ENCODE assay signal across 1 fruit fly cellular context in the genomic region with DNA sequence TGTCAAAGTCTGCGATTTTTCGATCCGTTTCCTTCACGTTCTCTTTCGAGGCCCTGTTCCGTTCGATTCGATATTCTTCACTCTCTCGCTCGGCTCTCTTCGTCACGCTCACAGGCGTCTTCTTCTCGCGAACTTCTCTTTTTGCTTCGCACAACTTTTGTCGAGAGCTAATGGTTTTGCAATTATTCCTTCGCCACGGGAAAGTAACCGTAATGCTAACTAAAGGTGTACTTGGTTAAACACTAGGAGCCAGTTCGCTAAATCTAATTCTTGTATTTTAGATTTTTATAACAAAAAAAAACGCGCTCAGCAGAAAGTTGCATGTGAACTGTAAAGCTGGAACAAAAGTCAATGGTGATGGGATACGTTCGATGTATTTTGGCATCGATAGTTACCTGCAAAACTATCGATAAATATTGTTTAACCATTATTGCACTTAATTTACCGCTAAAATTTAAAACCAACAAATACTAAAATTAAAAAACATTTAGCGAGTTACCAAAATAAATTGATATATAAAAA.
TF ChIP-seq lines count a peak whose summit lies in the region.

A gene (minus strand): TSS at position 355 of the 522 bp plus-strand sequence.

TF ChIP-seq in whole organism, embryonic, 481 proteins besides CTCF, POLR2A, EP300 and RAD21 (continued from another document and continues in another):
- TF ChIP-seq CG12659 (GFP tag; optimal IDR thresholded peaks at IDR 0.05; lab: Kevin White, UChicago) (peak; percentile 49), Spps (tag; optimal IDR thresholded peaks at IDR 0.05; lab: Kevin White, UChicago) (no peak), eyg (GFP tag; optimal IDR thresholded peaks at IDR 0.05; lab: Kevin White, UChicago) (no peak), stwl (tag; optimal IDR thresholded peaks at IDR 0.05; lab: Kevin White, UChicago) (no peak), so (GFP tag; IDR thresholded peaks at IDR 0.05; lab: Robert Waterston, UW) (no peak), ara (GFP tag; IDR thresholded peaks at IDR 0.05; lab: Robert Waterston, UW) (no peak), Rfx (GFP tag; IDR thresholded peaks at IDR 0.05; lab: Robert Waterston, UW) (peak; percentile 8; the same call in 1 of the 2 replicates), Dip2 (GFP tag; IDR thresholded peaks at IDR 0.05; lab: Robert Waterston, UW) (no peak), kah (GFP tag; optimal IDR thresholded peaks at IDR 0.05; lab: Kevin White, UChicago) (no peak), Awh (GFP tag; IDR thresholded peaks at IDR 0.05; lab: Robert Waterston, UW) (no peak), Eip74EF (GFP tag; optimal IDR thresholded peaks at IDR 0.05; lab: Kevin White, UChicago) (no peak), HLH3B (GFP tag; IDR thresholded peaks at IDR 0.05; lab: Robert Waterston, UW) (0 out of 2 replicates have a peak, but pooled peaks have one; percentile 7), CG12299 (tag; optimal IDR thresholded peaks at IDR 0.05; lab: Kevin White, UChicago) (no peak), Dp (GFP tag; optimal IDR thresholded peaks at IDR 0.05; lab: Kevin White, UChicago) (peak; percentile 80), CG3847 (GFP tag; IDR thresholded peaks at IDR 0.05; lab: Robert Waterston, UW) (no peak), lbe (GFP tag; optimal IDR thresholded peaks at IDR 0.05; lab: Kevin White, UChicago) (peak; percentile 44), tll (GFP tag; optimal IDR thresholded peaks at IDR 0.05; lab: Kevin White, UChicago) (peak in 1 of 2 experiments; percentile 67), CG7745 (tag; optimal IDR thresholded peaks at IDR 0.05; lab: Kevin White, UChicago) (no peak), Max (GFP tag; optimal IDR thresholded peaks at IDR 0.05; lab: Kevin White, UChicago) (no peak), CG17359 (tag; optimal IDR thresholded peaks at IDR 0.05; lab: Kevin White, UChicago) (no peak), CG12236 (GFP tag; optimal IDR thresholded peaks at IDR 0.05; lab: Kevin White, UChicago) (no peak), Xrp1 (GFP tag; IDR thresholded peaks at IDR 0.05; lab: Robert Waterston, UW) (no peak), CG42726 (GFP tag; IDR thresholded peaks at IDR 0.05; lab: Robert Waterston, UW; ENCODE audit: partially characterized antibody) (peak; percentile 75; the same call in 1 of the 2 replicates), Elba2 (GFP tag; optimal IDR thresholded peaks at IDR 0.05; lab: Kevin White, UChicago) (no peak), CG6175 (GFP tag; IDR thresholded peaks at IDR 0.05; lab: Robert Waterston, UW) (no peak), Doc3 (GFP tag; IDR thresholded peaks at IDR 0.05; lab: Robert Waterston, UW; ENCODE audit: partially characterized antibody) (peak; percentile 71), Dll (GFP tag; IDR thresholded peaks at IDR 0.05; lab: Robert Waterston, UW; ENCODE audit: partially characterized antibody) (peak; percentile 87), Atf6 (GFP tag; IDR thresholded peaks at IDR 0.05; lab: Robert Waterston, UW) (no peak), Dek (tag; optimal IDR thresholded peaks at IDR 0.05; lab: Kevin White, UChicago) (no peak), unc-4 (GFP tag; IDR thresholded peaks at IDR 0.05; lab: Robert Waterston, UW; ENCODE audit: partially characterized antibody) (peak; percentile 85), CG11093 (GFP tag; IDR thresholded peaks at IDR 0.05; lab: Robert Waterston, UW) (no peak), HmgZ (tag; optimal IDR thresholded peaks at IDR 0.05; lab: Kevin White, UChicago) (no peak), CG12155 (GFP tag; optimal IDR thresholded peaks at IDR 0.05; lab: Kevin White, UChicago) (no peak), Hey (tag; optimal IDR thresholded peaks at IDR 0.05; lab: Kevin White, UChicago) (no peak), CG17328 (GFP tag; IDR thresholded peaks at IDR 0.05; lab: Robert Waterston, UW) (no peak), sug (tag; optimal IDR thresholded peaks at IDR 0.05; lab: Kevin White, UChicago) (no peak), CG3726 (GFP tag; IDR thresholded peaks at IDR 0.05; lab: Robert Waterston, UW) (no peak), bab2 (GFP tag; optimal IDR thresholded peaks at IDR 0.05; lab: Kevin White, UChicago) (no peak), Dbx (GFP tag; IDR thresholded peaks at IDR 0.05; lab: Robert Waterston, UW) (no peak), prd (optimal IDR thresholded peaks at IDR 0.05; lab: Kevin White, UChicago) (no peak), prd (GFP tag; IDR thresholded peaks at IDR 0.05; lab: Robert Waterston, UW) (no peak), gsb-n (tag; optimal IDR thresholded peaks at IDR 0.05; lab: Kevin White, UChicago) (peak; percentile 18), CG15479 (GFP tag; optimal IDR thresholded peaks at IDR 0.05; lab: Kevin White, UChicago) (peak; percentile 25), CG17361 (GFP tag; IDR thresholded peaks at IDR 0.05; lab: Robert Waterston, UW) (no peak), CG10654 (GFP tag; optimal IDR thresholded peaks at IDR 0.05; lab: Kevin White, UChicago) (no peak), CG7963 (GFP tag; IDR thresholded peaks at IDR 0.05; lab: Robert Waterston, UW; ENCODE audit: partially characterized antibody) (peak; percentile 74), bbx (GFP tag; IDR thresholded peaks at IDR 0.05; lab: Robert Waterston, UW; ENCODE audit: partially characterized antibody) (peak; percentile 94), Nf-YC (tag; optimal IDR thresholded peaks at IDR 0.05; lab: Kevin White, UChicago) (no peak), ato (GFP tag; IDR thresholded peaks at IDR 0.05; lab: Robert Waterston, UW; ENCODE audit: partially characterized antibody) (peak; percentile 65), dan (GFP tag; IDR thresholded peaks at IDR 0.05; lab: Robert Waterston, UW) (no peak), salm (tag; optimal IDR thresholded peaks at IDR 0.05; lab: Kevin White, UChicago) (no peak), Med (GFP tag; lab: Kevin White, UChicago) (peak; percentile 77), CG6791 (GFP tag; IDR thresholded peaks at IDR 0.05; lab: Robert Waterston, UW; ENCODE audit: partially characterized antibody) (peak; percentile 91), CG15696 (tag; optimal IDR thresholded peaks at IDR 0.05; lab: Kevin White, UChicago) (no peak), ab (GFP tag; optimal IDR thresholded peaks at IDR 0.05; lab: Kevin White, UChicago) (no peak), Ssrp (tag; optimal IDR thresholded peaks at IDR 0.05; lab: Kevin White, UChicago) (no peak), CG6254 (GFP tag; optimal IDR thresholded peaks at IDR 0.05; lab: Kevin White, UChicago) (no peak), CG12391 (tag; optimal IDR thresholded peaks at IDR 0.05; lab: Kevin White, UChicago) (peak; percentile 11), chm (GFP tag; IDR thresholded peaks at IDR 0.05; lab: Robert Waterston, UW) (no peak), CG32532 (GFP tag; IDR thresholded peaks at IDR 0.05; lab: Robert Waterston, UW) (no peak; the same call in 1 of the 2 replicates), inv (GFP tag; IDR thresholded peaks at IDR 0.05; lab: Robert Waterston, UW; ENCODE audit: partially characterized antibody) (peak; percentile 74), vvl (GFP tag; IDR thresholded peaks at IDR 0.05; lab: Robert Waterston, UW) (peak; percentile 6; the same call in 1 of the 2 replicates), CG32772 (GFP tag; IDR thresholded peaks at IDR 0.05; lab: Robert Waterston, UW) (no peak), CG8089 (GFP tag; optimal IDR thresholded peaks at IDR 0.05; lab: Kevin White, UChicago) (no peak), gt (GFP tag; IDR thresholded peaks at IDR 0.05; lab: Robert Waterston, UW) (no peak), hbn (GFP tag; IDR thresholded peaks at IDR 0.05; lab: Robert Waterston, UW; ENCODE audit: partially characterized antibody) (peak; percentile 75), Hr51 (GFP tag; optimal IDR thresholded peaks at IDR 0.05; lab: Kevin White, UChicago) (no peak), NC2α (GFP tag; optimal IDR thresholded peaks at IDR 0.05; lab: Kevin White, UChicago) (no peak), Kr (GFP tag; optimal IDR thresholded peaks at IDR 0.05; lab: Kevin White, UChicago) (no peak), disco-r (GFP tag; optimal IDR thresholded peaks at IDR 0.05; lab: Kevin White, UChicago) (no peak), run (tag; optimal IDR thresholded peaks at IDR 0.05; lab: Kevin White, UChicago) (no peak), gce (GFP tag; IDR thresholded peaks at IDR 0.05; lab: Robert Waterston, UW) (no peak), Atf3 (GFP tag; optimal IDR thresholded peaks at IDR 0.05; lab: Kevin White, UChicago) (no peak), cg (GFP tag; optimal IDR thresholded peaks at IDR 0.05; lab: Kevin White, UChicago) (no peak), emc (GFP tag; optimal IDR thresholded peaks at IDR 0.05; lab: Kevin White, UChicago) (no peak), Mad (GFP tag; optimal IDR thresholded peaks at IDR 0.05; lab: Kevin White, UChicago) (no peak), CG31365 (tag; optimal IDR thresholded peaks at IDR 0.05; lab: Kevin White, UChicago) (no peak), CG2712 (tag; optimal IDR thresholded peaks at IDR 0.05; lab: Kevin White, UChicago) (no peak), Ets65A (GFP tag; lab: Kevin White, UChicago) (no peak), CG14050 (GFP tag; IDR thresholded peaks at IDR 0.05; lab: Robert Waterston, UW) (no peak), otp (GFP tag; IDR thresholded peaks at IDR 0.05; lab: Robert Waterston, UW) (no peak), ham (GFP tag; IDR thresholded peaks at IDR 0.05; lab: Robert Waterston, UW) (no peak), C15 (GFP tag; IDR thresholded peaks at IDR 0.05; lab: Robert Waterston, UW) (no peak), CG10366 (GFP tag; IDR thresholded peaks at IDR 0.05; lab: Robert Waterston, UW) (no peak), tna (GFP tag; IDR thresholded peaks at IDR 0.05; lab: Robert Waterston, UW; ENCODE audit: partially characterized antibody) (peak; percentile 63), wdn (GFP tag; IDR thresholded peaks at IDR 0.05; lab: Robert Waterston, UW) (no peak), Sry-β (GFP tag; optimal IDR thresholded peaks at IDR 0.05; lab: Kevin White, UChicago) (no peak), CG11560 (tag; IDR thresholded peaks at IDR 0.05; lab: Robert Waterston, UW) (no peak), CG13775 (GFP tag; optimal IDR thresholded peaks at IDR 0.05; lab: Kevin White, UChicago) (no peak), CG15011 (GFP tag; optimal IDR thresholded peaks at IDR 0.05; lab: Kevin White, UChicago) (no peak), stc (GFP tag; IDR thresholded peaks at IDR 0.05; lab: Robert Waterston, UW) (0 out of 2 replicates have a peak, but pooled peaks have one; percentile 8), CG14710 (tag; optimal IDR thresholded peaks at IDR 0.05; lab: Kevin White, UChicago) (peak; percentile 37), BEAF-32 (GFP tag; optimal IDR thresholded peaks at IDR 0.05; lab: Kevin White, UChicago) (peak; percentile 84), bsh (GFP tag; optimal IDR thresholded peaks at IDR 0.05; lab: Kevin White, UChicago) (no peak), CG12942 (GFP tag; optimal IDR thresholded peaks at IDR 0.05; lab: Kevin White, UChicago) (no peak), ewg (GFP tag; optimal IDR thresholded peaks at IDR 0.05; lab: Kevin White, UChicago) (no peak), CG6689 (GFP tag; IDR thresholded peaks at IDR 0.05; lab: Robert Waterston, UW) (no peak), grau (tag; optimal IDR thresholded peaks at IDR 0.05; lab: Kevin White, UChicago) (no peak), CG7987 (GFP tag; optimal IDR thresholded peaks at IDR 0.05; lab: Kevin White, UChicago) (no peak), gfzf (GFP tag; optimal IDR thresholded peaks at IDR 0.05; lab: Kevin White, UChicago) (peak; percentile 21), Hmx (GFP tag; optimal IDR thresholded peaks at IDR 0.05; lab: Kevin White, UChicago) (no peak), CG2875 (GFP tag; optimal IDR thresholded peaks at IDR 0.05; lab: Kevin White, UChicago) (no peak), CG11247 (GFP tag; IDR thresholded peaks at IDR 0.05; lab: Robert Waterston, UW) (no peak), CG6683 (GFP tag; optimal IDR thresholded peaks at IDR 0.05; lab: Kevin White, UChicago) (no peak), CG1832 (GFP tag; optimal IDR thresholded peaks at IDR 0.05; lab: Kevin White, UChicago) (no peak), CG12769 (tag; optimal IDR thresholded peaks at IDR 0.05; lab: Kevin White, UChicago) (no peak), yki (optimal IDR thresholded peaks at IDR 0.05; lab: Kevin White, UChicago) (peak; percentile 43), Scr (GFP tag; IDR thresholded peaks at IDR 0.05; lab: Robert Waterston, UW; ENCODE audit: partially characterized antibody) (peak; percentile 87), row (GFP tag; IDR thresholded peaks at IDR 0.05; lab: Robert Waterston, UW) (peak; percentile 32; the same call in 1 of the 3 replicates), CG3163 (GFP tag; optimal IDR thresholded peaks at IDR 0.05; lab: Kevin White, UChicago) (peak; percentile 71), MESR4 (GFP tag; optimal IDR thresholded peaks at IDR 0.05; lab: Kevin White, UChicago) (peak; percentile 78), Sox100B (GFP tag; optimal IDR thresholded peaks at IDR 0.05; lab: Kevin White, UChicago) (no peak), E2f2 (GFP tag; IDR thresholded peaks at IDR 0.05; lab: Robert Waterston, UW) (peak; percentile 86), sim (GFP tag; IDR thresholded peaks at IDR 0.05; lab: Robert Waterston, UW) (no peak), her (GFP tag; optimal IDR thresholded peaks at IDR 0.05; lab: Kevin White, UChicago) (no peak), hth (optimal IDR thresholded peaks at IDR 0.05; lab: Kevin White, UChicago) (no peak), CG7839 (tag; optimal IDR thresholded peaks at IDR 0.05; lab: Kevin White, UChicago) (no peak), zen (tag; optimal IDR thresholded peaks at IDR 0.05; lab: Kevin White, UChicago) (peak; percentile 37), fru (optimal IDR thresholded peaks at IDR 0.05; lab: Kevin White, UChicago) (no peak), ac (GFP tag; optimal IDR thresholded peaks at IDR 0.05; lab: Kevin White, UChicago) (no peak), NfI (GFP tag; optimal IDR thresholded peaks at IDR 0.05; lab: Kevin White, UChicago) (no peak), chinmo (GFP tag; IDR thresholded peaks at IDR 0.05; lab: Robert Waterston, UW; ENCODE audit: partially characterized antibody) (peak; percentile 93), bigmax (GFP tag; optimal IDR thresholded peaks at IDR 0.05; lab: Kevin White, UChicago) (no peak), CG7357 (GFP tag; IDR thresholded peaks at IDR 0.05; lab: Robert Waterston, UW) (no peak), CG5245 (GFP tag; optimal IDR thresholded peaks at IDR 0.05; lab: Kevin White, UChicago) (no peak), Jarid2 (GFP tag; optimal IDR thresholded peaks at IDR 0.05; lab: Kevin White, UChicago) (no peak), dati (GFP tag; IDR thresholded peaks at IDR 0.05; lab: Robert Waterston, UW) (no peak), slbo (GFP tag; IDR thresholded peaks at IDR 0.05; lab: Robert Waterston, UW) (no peak), CG2889 (GFP tag; IDR thresholded peaks at IDR 0.05; lab: Robert Waterston, UW) (no peak), Six4 (GFP tag; optimal IDR thresholded peaks at IDR 0.05; lab: Kevin White, UChicago) (no peak)
